Fruit fly (Drosophila melanogaster): ENCODE data around the gene Nedd4.

DNA sequence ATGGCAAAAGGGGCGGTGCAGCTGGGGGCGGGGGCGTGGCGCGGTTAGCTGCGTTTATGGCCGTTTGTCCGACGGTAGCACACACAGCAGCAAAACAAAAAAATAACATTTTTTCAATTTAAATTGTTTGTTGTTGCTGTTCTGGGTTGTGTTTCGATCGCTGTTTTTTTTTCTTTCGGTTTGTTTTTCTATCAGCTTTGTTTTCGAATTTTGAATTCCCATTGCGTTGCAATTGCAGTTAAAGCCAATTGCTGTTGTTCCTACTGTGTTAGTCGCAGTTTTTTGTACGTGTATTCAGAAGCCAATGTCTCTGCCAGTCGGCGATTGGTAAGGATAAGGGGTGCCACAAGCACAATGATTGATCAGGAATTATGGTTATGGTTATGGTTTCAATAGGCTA lies 57.4 kb downstream of the Nedd4 start:
- TF ChIP-seq Dfd (GFP tag; optimal IDR thresholded peaks at IDR 0.05) (no peak), MBD-R2 (GFP tag; IDR thresholded peaks at IDR 0.05) (no peak), CkIIα-i1 (GFP tag; IDR thresholded peaks at IDR 0.05) (no peak), Dp (GFP tag; optimal IDR thresholded peaks at IDR 0.05) (no peak), Hsf (GFP tag; optimal IDR thresholded peaks at IDR 0.05) (no peak), phol (tag; optimal IDR thresholded peaks at IDR 0.05) (no peak)
